Worm (Caenorhabditis elegans) whole organism, L4 larva: ENCODE measurements around the gene srh-219.

Source experiments
- F26F4.8 ChIP-seq: fragments of 200-800 bp; sonication (Bioruptor generic); conservative IDR thresholded peaks from 2 replicates; pipeline ENCODE4 v1.3.6; 2022; ENCODE audit warnings: missing genetic modification characterization, missing compliant biosample characterization
- F37D6.2 ChIP-seq: sonication (generic microtip); optimal IDR thresholded peaks from 2 replicates; lab custom pipeline; 2016; ENCODE audit warnings: mild to moderate bottlenecking, missing genetic modification characterization, missing compliant biosample characterization
- R02D3.7 ChIP-seq: fragments of 150-350 bp; sonication (generic microtip); optimal IDR thresholded peaks from 3 replicates; lab custom pipeline; 2014; ENCODE audit warnings: missing biosample characterization, missing genetic modification characterization
- Y105C5A.15 ChIP-seq: fragments of 200-800 bp; sonication (Bioruptor generic); IDR thresholded peaks from 2 replicates; pipeline ENCODE4 v1.3.6; 2022; ENCODE audit warnings: missing genetic modification characterization, missing compliant biosample characterization
- ZK546.5 ChIP-seq, 2 experiments: sonication (generic microtip); optimal IDR thresholded peaks; 2 replicates each; lab custom pipeline; 2017; ENCODE audit warnings: missing biosample characterization in 2 of 2, missing genetic modification characterization in 2 of 2
- ces-1 ChIP-seq: fragments of 150-350 bp; sonication (generic microtip); optimal IDR thresholded peaks from 4 replicates; lab custom pipeline; 2014; ENCODE audit warnings: missing biosample characterization, missing genetic modification reagents, missing genetic modification characterization
- daf-12 ChIP-seq: fragments of 150-350 bp; optimal IDR thresholded peaks from 2 replicates; lab custom pipeline; 2014; ENCODE audit warnings: missing biosample characterization, missing genetic modification reagents, missing genetic modification characterization
- nhr-28 ChIP-seq: fragments of 150-350 bp; optimal IDR thresholded peaks from 2 replicates; lab custom pipeline; 2014; ENCODE audit warnings: missing biosample characterization, missing genetic modification characterization
- spr-1 ChIP-seq: sonication (generic microtip); optimal IDR thresholded peaks from 2 replicates; lab custom pipeline; 2016; ENCODE audit warnings: mild to moderate bottlenecking, missing genetic modification characterization, missing compliant biosample characterization
- ztf-11 ChIP-seq: fragments of 150-350 bp; optimal IDR thresholded peaks from 2 replicates; lab custom pipeline; 2014; ENCODE audit warnings: missing biosample characterization, missing genetic modification characterization

ce11 chrV:15517413-15517812 is 22.1 kb downstream of the srh-219 start, which contains the start of gene F21A3.3:
- TF ChIP-seq F37D6.2 (tag; lab: Kevin White, UChicago) (no peak), F26F4.8 (GFP tag; lab: Robert Waterston, UW) (no peak), nhr-28 (no peak), ces-1 (GFP tag; lab: Kevin White, UChicago) (no peak), ZK546.5 (tag; optimal IDR thresholded peaks at IDR 0.05; lab: Kevin White, UChicago) (no peak), Y105C5A.15 (GFP tag; lab: Robert Waterston, UW) (no peak), daf-12 (tag; lab: Kevin White, UChicago) (no peak), ztf-11 (no peak), spr-1 (tag; lab: Kevin White, UChicago) (no peak), R02D3.7 (tag; lab: Kevin White, UChicago) (no peak)
